Fruit fly (Drosophila melanogaster) whole organism, wandering third instar larva: ENCODE measurements around the gene PGRP-SB1.

Experiments used
- Abd-B ChIP-seq: fragments of >200 bp; optimal IDR thresholded peaks from 2 replicates; lab custom pipeline; 2017; ENCODE audit warnings: missing biosample characterization, missing genetic modification characterization
- CG32264 ChIP-seq: fragments of 200-800 bp; sonication (Bioruptor generic); optimal IDR thresholded peaks from 2 replicates; lab custom pipeline; 2016; ENCODE audit warnings: missing biosample characterization, missing genetic modification characterization
- CG9705 ChIP-seq: fragments of 200-800 bp; sonication (Bioruptor generic); optimal IDR thresholded peaks from 2 replicates; lab custom pipeline; 2018; ENCODE audit warnings: missing biosample characterization, mild to moderate bottlenecking, missing genetic modification characterization
- CrebA ChIP-seq: fragments of 200-800 bp; sonication (Bioruptor generic); optimal IDR thresholded peaks from 2 replicates; lab custom pipeline; 2016; ENCODE audit warnings: missing biosample characterization, mild to moderate bottlenecking, missing genetic modification characterization, borderline replicate concordance
- Dfd ChIP-seq: fragments of >200 bp; optimal IDR thresholded peaks from 2 replicates; lab custom pipeline; 2017; ENCODE audit warnings: missing biosample characterization, missing genetic modification characterization
- Dif ChIP-seq: fragments of 200-275, 200-300 bp; sonication (Bioruptor generic); optimal IDR thresholded peaks from 2 replicates; lab custom pipeline; 2018; ENCODE audit warnings: missing biosample characterization, missing genetic modification characterization; ENCODE audit not compliant: partially characterized antibody
- GATAd ChIP-seq: sonication (Bioruptor generic); optimal IDR thresholded peaks from 2 replicates; lab custom pipeline; 2016; ENCODE audit warnings: missing biosample characterization, missing genetic modification characterization
- HLH106 ChIP-seq: fragments of 200-800 bp; optimal IDR thresholded peaks from 3 replicates; lab custom pipeline; 2019; ENCODE audit warnings: missing biosample characterization, mild to moderate bottlenecking, missing genetic modification characterization, moderate library complexity
- Hnf4 ChIP-seq: fragments of 200-800 bp; sonication (Bioruptor generic); optimal IDR thresholded peaks from 2 replicates; lab custom pipeline; 2016; ENCODE audit warnings: missing biosample characterization, mild to moderate bottlenecking, missing genetic modification characterization
- Hr78 ChIP-seq: fragments of >200 bp; optimal IDR thresholded peaks from 2 replicates; lab custom pipeline; 2017; ENCODE audit warnings: missing biosample characterization, missing genetic modification characterization
- Hr83 ChIP-seq: fragments of 200-300 bp; sonication (Bioruptor generic); optimal IDR thresholded peaks from 2 replicates; lab custom pipeline; 2016; ENCODE audit warnings: missing biosample characterization, mild to moderate bottlenecking, missing genetic modification characterization, moderate library complexity; ENCODE audit not compliant: poor library complexity, severe bottlenecking
- Jra ChIP-seq: sonication (Bioruptor generic); optimal IDR thresholded peaks from 2 replicates; lab custom pipeline; 2016; ENCODE audit warnings: missing biosample characterization, missing genetic modification characterization
- Mio ChIP-seq: sonication (Bioruptor generic); optimal IDR thresholded peaks from 2 replicates; lab custom pipeline; 2016; ENCODE audit warnings: missing biosample characterization, missing genetic modification characterization
- Myc ChIP-seq: fragments of >200 bp; optimal IDR thresholded peaks from 2 replicates; lab custom pipeline; 2017
- N ChIP-seq: fragments of >200 bp; optimal IDR thresholded peaks from 2 replicates; lab custom pipeline; 2018; ENCODE audit warnings: missing biosample characterization, missing external identifiers, missing genetic modification characterization
- OdsH ChIP-seq: fragments of 200-800 bp; sonication (Bioruptor generic); optimal IDR thresholded peaks from 2 replicates; lab custom pipeline; 2016; ENCODE audit warnings: missing biosample characterization, mild to moderate bottlenecking, missing genetic modification characterization
- Rel ChIP-seq, 2 experiments: fragments of 200-800 bp; sonication (Bioruptor generic) in 1 of 2; optimal IDR thresholded peaks; 2 replicates in 1 of 2; 3 replicates in 1 of 2; lab custom pipeline; 2016 to 2019; ENCODE audit warnings: mild to moderate bottlenecking in 2 of 2, missing biosample characterization in 2 of 2, missing genetic modification characterization in 2 of 2, moderate library complexity in 1 of 2
- Sp1 ChIP-seq: fragments of 200-800 bp; sonication (Bioruptor generic); optimal IDR thresholded peaks from 3 replicates; lab custom pipeline; 2019; ENCODE audit warnings: missing biosample characterization, mild to moderate bottlenecking, missing genetic modification characterization, moderate library complexity
- Vsx2 ChIP-seq: fragments of 200-300, 225-300 bp; sonication (Bioruptor generic); optimal IDR thresholded peaks from 2 replicates; lab custom pipeline; 2018; ENCODE audit warnings: missing biosample characterization, missing genetic modification characterization; ENCODE audit not compliant: partially characterized antibody
- br ChIP-seq: fragments of 200-800 bp; sonication (Bioruptor generic); optimal IDR thresholded peaks from 2 replicates; lab custom pipeline; 2016; ENCODE audit warnings: missing biosample characterization, missing genetic modification characterization
- brk ChIP-seq: fragments of 200-800 bp; sonication (Bioruptor generic); optimal IDR thresholded peaks from 2 replicates; lab custom pipeline; 2016; ENCODE audit warnings: missing biosample characterization, mild to moderate bottlenecking, missing genetic modification characterization
- dl ChIP-seq, 2 experiments: fragments of 175-275, 200-275 bp in 1 of 2; fragments of 200-275 bp in 1 of 2; sonication (Bioruptor generic); optimal IDR thresholded peaks; lab custom pipeline; 2018; ENCODE audit warnings: mild to moderate bottlenecking in 2 of 2, missing biosample characterization in 2 of 2, missing genetic modification characterization in 2 of 2, moderate library complexity in 2 of 2; ENCODE audit not compliant: partially characterized antibody in 2 of 2, insufficient read depth in 1 of 2
- dmrt93B ChIP-seq: fragments of 200-800 bp; sonication (Bioruptor generic); optimal IDR thresholded peaks from 2 replicates; lab custom pipeline; 2018; ENCODE audit warnings: missing biosample characterization, mild to moderate bottlenecking, missing genetic modification characterization
- dsf ChIP-seq: sonication (Bioruptor generic); optimal IDR thresholded peaks from 2 replicates; lab custom pipeline; 2016; ENCODE audit warnings: missing biosample characterization, missing genetic modification characterization, borderline replicate concordance
- ey ChIP-seq: fragments of 200-800 bp; sonication (Bioruptor generic); optimal IDR thresholded peaks from 2 replicates; lab custom pipeline; 2016; ENCODE audit warnings: missing biosample characterization, missing genetic modification characterization
- foxo ChIP-seq, 2 experiments: fragments of 200-800 bp; sonication (Bioruptor generic); optimal IDR thresholded peaks; 2 replicates in 1 of 2; 3 replicates in 1 of 2; lab custom pipeline; 2016 to 2017; ENCODE audit warnings: missing biosample characterization in 2 of 2, missing genetic modification characterization in 2 of 2
- fru ChIP-seq: fragments of 200-800 bp; sonication (Bioruptor generic); optimal IDR thresholded peaks from 3 replicates; lab custom pipeline; 2016; ENCODE audit warnings: missing biosample characterization, mild to moderate bottlenecking, missing genetic modification characterization
- h ChIP-seq: fragments of 200-800 bp; sonication (Bioruptor generic); optimal IDR thresholded peaks from 3 replicates; lab custom pipeline; 2016; ENCODE audit warnings: missing biosample characterization, mild to moderate bottlenecking, missing genetic modification characterization
- jim ChIP-seq: fragments of 175-275, 200-325 bp; sonication (Bioruptor generic); optimal IDR thresholded peaks from 2 replicates; lab custom pipeline; 2016; ENCODE audit warnings: missing biosample characterization, mild to moderate bottlenecking, missing genetic modification characterization
- lola ChIP-seq: fragments of >200 bp; optimal IDR thresholded peaks from 2 replicates; lab custom pipeline; 2017; ENCODE audit warnings: missing biosample characterization, missing genetic modification characterization
- pan ChIP-seq: fragments of >200 bp; optimal IDR thresholded peaks from 2 replicates; lab custom pipeline; 2017
- psq ChIP-seq: fragments of 200-800 bp; sonication (Bioruptor generic); optimal IDR thresholded peaks from 3 replicates; lab custom pipeline; 2017; ENCODE audit warnings: missing biosample characterization, mild to moderate bottlenecking, missing genetic modification characterization, moderate library complexity
- rgr ChIP-seq: fragments of 200-800 bp; sonication (Bioruptor generic); optimal IDR thresholded peaks from 3 replicates; lab custom pipeline; 2016; ENCODE audit warnings: missing biosample characterization, mild to moderate bottlenecking, missing genetic modification characterization
- sage ChIP-seq: fragments of 200-800 bp; sonication (Bioruptor generic); optimal IDR thresholded peaks from 2 replicates; lab custom pipeline; 2016; ENCODE audit warnings: missing biosample characterization, mild to moderate bottlenecking, missing genetic modification characterization
- sv ChIP-seq: fragments of 200-800 bp; sonication (Bioruptor generic); optimal IDR thresholded peaks from 3 replicates; lab custom pipeline; 2016; ENCODE audit warnings: missing biosample characterization, missing genetic modification characterization
- tai ChIP-seq: sonication (Bioruptor generic); optimal IDR thresholded peaks from 2 replicates; lab custom pipeline; 2016; ENCODE audit warnings: missing biosample characterization, missing genetic modification characterization
- usp ChIP-seq: fragments of >200 bp; optimal IDR thresholded peaks from 2 replicates; lab custom pipeline; 2017; ENCODE audit warnings: missing biosample characterization, missing genetic modification characterization
- woc ChIP-seq: sonication (Bioruptor generic); optimal IDR thresholded peaks from 2 replicates; lab custom pipeline; 2016; ENCODE audit warnings: missing biosample characterization, mild to moderate bottlenecking, missing genetic modification characterization

Gene PGRP-SB1

dm6 chr3L:16765647-16766628 lies 38.1 kb upstream of the PGRP-SB1 start, which contains the start of gene Nrt:
Nrt (plus strand) TSS chr3L:16766072.
- TF ChIP-seq Rel (GFP tag; optimal IDR thresholded peaks at IDR 0.05; lab: Kevin White, UChicago) (peak; percentile 41), Rel (tag; optimal IDR thresholded peaks at IDR 0.05; lab: Kevin White, UChicago) (no peak), CrebA (GFP tag; lab: Kevin White, UChicago) (peak; percentile 33), h (GFP tag; lab: Kevin White, UChicago) (peak; percentile 21), fru (GFP tag; lab: Kevin White, UChicago) (peak; percentile 59), sv (GFP tag; lab: Kevin White, UChicago) (peak; percentile 37), Hr83 (peak; percentile 7), GATAd (GFP tag; lab: Kevin White, UChicago) (no peak), Hnf4 (peak; percentile 36), dsf (GFP tag; lab: Kevin White, UChicago) (peak; percentile 12), foxo (GFP tag; optimal IDR thresholded peaks at IDR 0.05; lab: Kevin White, UChicago) (peak in 1 of 2 experiments; percentile 46), Mio (no peak), CG9705 (GFP tag; lab: Kevin White, UChicago) (no peak), Vsx2 (GFP tag; lab: Kevin White, UChicago) (no peak), pan (lab: Kevin White, UChicago) (no peak), tai (GFP tag; lab: Kevin White, UChicago) (no peak), Hr78 (GFP tag; lab: Kevin White, UChicago) (no peak), br (GFP tag; lab: Kevin White, UChicago) (peak; percentile 3), dmrt93B (GFP tag; lab: Kevin White, UChicago) (no peak), dl (GFP tag; optimal IDR thresholded peaks at IDR 0.05; lab: Kevin White, UChicago; ENCODE audit: insufficient read depth in 1 of 2, partially characterized antibody in 2 of 2) (peak in 1 of 2 experiments; percentile 20), sage (peak; percentile 78), ey (GFP tag; lab: Kevin White, UChicago) (no peak), N (GFP tag; lab: Kevin White, UChicago) (no peak), Myc (lab: Kevin White, UChicago) (no peak), usp (GFP tag; lab: Kevin White, UChicago) (no peak), Abd-B (GFP tag; lab: Kevin White, UChicago) (no peak), woc (peak; percentile 18), CG32264 (GFP tag; lab: Kevin White, UChicago) (no peak), jim (GFP tag; lab: Kevin White, UChicago) (no peak), Jra (GFP tag; lab: Kevin White, UChicago) (no peak), Dfd (no peak), psq (GFP tag; lab: Kevin White, UChicago) (peak; percentile 40), OdsH (GFP tag; lab: Kevin White, UChicago) (peak; percentile 41), brk (GFP tag; lab: Kevin White, UChicago) (peak; percentile 85), lola (no peak), Sp1 (GFP tag; lab: Kevin White, UChicago) (peak; percentile 64), rgr (peak; percentile 50), HLH106 (tag; lab: Kevin White, UChicago) (peak; percentile 4), Dif (peak; percentile 46)
